1 fruit fly cellular context compared by ENCODE assay signal in genomic region chrX:17226681-17227019, dm6.
TF ChIP-seq lines count a peak whose summit lies in the region.

Gene CG10598 (minus strand): TSS chrX:17226867.

TF ChIP-seq in whole organism, embryonic, 481 proteins besides CTCF, POLR2A, EP300 and RAD21 (continued from another document):
- no peak for TF ChIP-seq fu2 (GFP tag; optimal IDR thresholded peaks at IDR 0.05; lab: Kevin White, UChicago)
- TF ChIP-seq CG7745 (tag; optimal IDR thresholded peaks at IDR 0.05; lab: Kevin White, UChicago) = no peak
- TF ChIP-seq caup (GFP tag; optimal IDR thresholded peaks at IDR 0.05; lab: Kevin White, UChicago; ENCODE audit: severe bottlenecking) = no peak
- TF ChIP-seq Xrp1 (GFP tag; IDR thresholded peaks at IDR 0.05; lab: Robert Waterston, UW) = no peak
- no peak for TF ChIP-seq jing (GFP tag; optimal IDR thresholded peaks at IDR 0.05; lab: Kevin White, UChicago)
- TF ChIP-seq dan (GFP tag; IDR thresholded peaks at IDR 0.05; lab: Robert Waterston, UW) = no peak
- peak; percentile 18 for TF ChIP-seq ind (GFP tag; optimal IDR thresholded peaks at IDR 0.05; lab: Kevin White, UChicago)
- TF ChIP-seq Aef1 (GFP tag; IDR thresholded peaks at IDR 0.05; lab: Robert Waterston, UW) = no peak
- TF ChIP-seq ac (GFP tag; optimal IDR thresholded peaks at IDR 0.05; lab: Kevin White, UChicago) = no peak
- TF ChIP-seq bcd (GFP tag; optimal IDR thresholded peaks at IDR 0.05; lab: Kevin White, UChicago) = peak; percentile 5
- peak; percentile 41; the same call in 1 of the 2 replicates for TF ChIP-seq seq (GFP tag; IDR thresholded peaks at IDR 0.05; lab: Robert Waterston, UW)
- no peak for TF ChIP-seq Xbp1 (GFP tag; optimal IDR thresholded peaks at IDR 0.05; lab: Kevin White, UChicago)
- TF ChIP-seq grau (tag; optimal IDR thresholded peaks at IDR 0.05; lab: Kevin White, UChicago) = peak; percentile 47
- TF ChIP-seq CG8359 (GFP tag; optimal IDR thresholded peaks at IDR 0.05; lab: Kevin White, UChicago; ENCODE audit: borderline replicate concordance) = no peak
- TF ChIP-seq CG10654 (GFP tag; optimal IDR thresholded peaks at IDR 0.05; lab: Kevin White, UChicago) = no peak
- no peak for TF ChIP-seq CG1233 (GFP tag; optimal IDR thresholded peaks at IDR 0.05; lab: Kevin White, UChicago)
- no peak for TF ChIP-seq CG11456 (GFP tag; IDR thresholded peaks at IDR 0.05; lab: Robert Waterston, UW)
- no peak for TF ChIP-seq CG2875 (GFP tag; optimal IDR thresholded peaks at IDR 0.05; lab: Kevin White, UChicago)
- TF ChIP-seq CG17912 (GFP tag; optimal IDR thresholded peaks at IDR 0.05; lab: Kevin White, UChicago) = no peak
- TF ChIP-seq gsb (GFP tag; IDR thresholded peaks at IDR 0.05; lab: Robert Waterston, UW) = no peak
- TF ChIP-seq Meics (GFP tag; optimal IDR thresholded peaks at IDR 0.05; lab: Kevin White, UChicago) = peak; percentile 25
- TF ChIP-seq zf30C (GFP tag; optimal IDR thresholded peaks at IDR 0.05; lab: Kevin White, UChicago) = no peak
- TF ChIP-seq dysf (GFP tag; IDR thresholded peaks at IDR 0.05; lab: Robert Waterston, UW) = peak; percentile 54; the same call in 2 of the 3 replicates
- TF ChIP-seq CG11504 (tag; optimal IDR thresholded peaks at IDR 0.05; lab: Kevin White, UChicago) = peak; percentile 8
- TF ChIP-seq en (GFP tag; optimal IDR thresholded peaks at IDR 0.05; lab: Kevin White, UChicago) = no peak
- peak; percentile 50 for TF ChIP-seq Rfx (GFP tag; IDR thresholded peaks at IDR 0.05; lab: Robert Waterston, UW)
- peak in 1 of 2 experiments; percentile 1 for TF ChIP-seq Pdp1 (GFP tag; optimal IDR thresholded peaks at IDR 0.05; lab: Kevin White, UChicago)
- no peak for TF ChIP-seq ara (GFP tag; IDR thresholded peaks at IDR 0.05; lab: Robert Waterston, UW)
- no peak for TF ChIP-seq gce (GFP tag; IDR thresholded peaks at IDR 0.05; lab: Robert Waterston, UW)
- TF ChIP-seq CG10209 (GFP tag; optimal IDR thresholded peaks at IDR 0.05; lab: Kevin White, UChicago) = peak; percentile 3
- no peak for TF ChIP-seq CG14667 (GFP tag; IDR thresholded peaks at IDR 0.05; lab: Robert Waterston, UW)
- TF ChIP-seq ci (GFP tag; IDR thresholded peaks at IDR 0.05; lab: Robert Waterston, UW) = no peak
- no peak for TF ChIP-seq CG10462 (GFP tag; optimal IDR thresholded peaks at IDR 0.05; lab: Kevin White, UChicago)
- no peak for TF ChIP-seq HLH3B (GFP tag; IDR thresholded peaks at IDR 0.05; lab: Robert Waterston, UW)
- TF ChIP-seq Ada2b (GFP tag; IDR thresholded peaks at IDR 0.05; lab: Robert Waterston, UW) = no peak
- 0 out of 2 replicates have a peak, but pooled peaks have one; percentile 15 for TF ChIP-seq CG32772 (GFP tag; IDR thresholded peaks at IDR 0.05; lab: Robert Waterston, UW)
- peak; percentile 2 for TF ChIP-seq lab (GFP tag; optimal IDR thresholded peaks at IDR 0.05; lab: Kevin White, UChicago)
- peak; percentile 45; the same call in 1 of the 2 replicates for TF ChIP-seq CG32532 (GFP tag; IDR thresholded peaks at IDR 0.05; lab: Robert Waterston, UW)
- TF ChIP-seq CG9932 (GFP tag; IDR thresholded peaks at IDR 0.05; lab: Robert Waterston, UW) = peak; percentile 43; the same call in 1 of the 2 replicates
- TF ChIP-seq ems (GFP tag; optimal IDR thresholded peaks at IDR 0.05; lab: Kevin White, UChicago) = no peak
- TF ChIP-seq CG12659 (GFP tag; optimal IDR thresholded peaks at IDR 0.05; lab: Kevin White, UChicago) = peak; percentile 11
- TF ChIP-seq Ptx1 (GFP tag; IDR thresholded peaks at IDR 0.05; lab: Robert Waterston, UW) = peak; percentile 29; the same call in 1 of the 2 replicates
- TF ChIP-seq Hey (tag; optimal IDR thresholded peaks at IDR 0.05; lab: Kevin White, UChicago) = no peak
- peak; percentile 10 for TF ChIP-seq unpg (GFP tag; optimal IDR thresholded peaks at IDR 0.05; lab: Kevin White, UChicago)
- no peak for TF ChIP-seq Sox100B (GFP tag; optimal IDR thresholded peaks at IDR 0.05; lab: Kevin White, UChicago)
- TF ChIP-seq CG9876 (GFP tag; optimal IDR thresholded peaks at IDR 0.05; lab: Kevin White, UChicago) = no peak
- TF ChIP-seq CG1024 (GFP tag; IDR thresholded peaks at IDR 0.05; lab: Robert Waterston, UW) = no peak
